Fruit fly (Drosophila melanogaster) whole organism, embryonic: ENCODE data around the gene Zwilch.

Experiments
- ATbp ChIP-seq: fragments of 200-800 bp; sonication (Bioruptor generic); optimal IDR thresholded peaks from 2 replicates; lab custom pipeline; 2017; ENCODE audit warnings: missing biosample characterization, mild to moderate bottlenecking, missing genetic modification characterization, missing genetic modification reagents
- Antp ChIP-seq: fragments of 200-800 bp; sonication (Bioruptor generic); optimal IDR thresholded peaks from 3 replicates; lab custom pipeline; 2016; ENCODE audit warnings: missing biosample characterization, missing genetic modification characterization
- Asciz ChIP-seq: fragments of 200-800 bp; sonication (Bioruptor generic); optimal IDR thresholded peaks from 2 replicates; lab custom pipeline; 2017; ENCODE audit warnings: missing biosample characterization, mild to moderate bottlenecking, missing genetic modification characterization, missing genetic modification reagents
- B-H1 ChIP-seq: fragments of 200-800 bp; sonication (Bioruptor generic); IDR thresholded peaks from 3 replicates; pipeline ENCODE4 v1.3.6; 2022; ENCODE audit warnings: missing biosample characterization, missing genetic modification characterization
- CG10565 ChIP-seq: fragments of 200-800 bp; sonication (Bioruptor generic); optimal IDR thresholded peaks from 3 replicates; lab custom pipeline; 2016; ENCODE audit warnings: missing biosample characterization, mild to moderate bottlenecking, missing genetic modification characterization
- CG10959 ChIP-seq: fragments of 200-800 bp; sonication (Bioruptor generic); IDR thresholded peaks from 2 replicates; pipeline ENCODE4 v1.3.6; 2022; ENCODE audit warnings: missing biosample characterization, missing genetic modification characterization
- CG11723 ChIP-seq: fragments of 200-800 bp; sonication (Bioruptor generic); optimal IDR thresholded peaks from 2 replicates; lab custom pipeline; 2017; ENCODE audit warnings: missing biosample characterization, mild to moderate bottlenecking, missing genetic modification characterization
- CG12219 ChIP-seq: fragments of 200-800 bp; sonication (Bioruptor generic); optimal IDR thresholded peaks from 3 replicates; lab custom pipeline; 2018; ENCODE audit warnings: missing biosample characterization, mild to moderate bottlenecking, missing genetic modification characterization
- CG13296 ChIP-seq: fragments of 200-800 bp; sonication (Bioruptor generic); optimal IDR thresholded peaks from 3 replicates; lab custom pipeline; 2018; ENCODE audit warnings: missing biosample characterization, mild to moderate bottlenecking, missing genetic modification characterization
- CG13424 ChIP-seq: fragments of 200-800 bp; sonication (Bioruptor generic); optimal IDR thresholded peaks from 2 replicates; lab custom pipeline; 2019; ENCODE audit warnings: missing biosample characterization, mild to moderate bottlenecking, missing genetic modification characterization, moderate library complexity
- CG13775 ChIP-seq: fragments of 200-800 bp; sonication (Bioruptor generic); optimal IDR thresholded peaks from 3 replicates; lab custom pipeline; 2017; ENCODE audit warnings: missing biosample characterization, mild to moderate bottlenecking, missing genetic modification characterization
- CG15514 ChIP-seq: fragments of 200-800 bp; sonication (Bioruptor generic); optimal IDR thresholded peaks from 3 replicates; lab custom pipeline; 2017; ENCODE audit warnings: missing biosample characterization, missing genetic modification characterization, mild to moderate bottlenecking, moderate library complexity, missing genetic modification reagents
- CG17568 ChIP-seq: fragments of 200-800 bp; sonication (Bioruptor generic); optimal IDR thresholded peaks from 2 replicates; lab custom pipeline; 2018; ENCODE audit warnings: missing biosample characterization, mild to moderate bottlenecking, missing genetic modification characterization, moderate library complexity
- CG17802 ChIP-seq: fragments of 200-800 bp; sonication (Bioruptor generic); optimal IDR thresholded peaks from 2 replicates; lab custom pipeline; 2018; ENCODE audit warnings: missing biosample characterization, mild to moderate bottlenecking, missing genetic modification characterization, moderate library complexity
- CG2129 ChIP-seq: fragments of 200-800 bp; sonication (Bioruptor generic); IDR thresholded peaks from 2 replicates; pipeline ENCODE4 v1.3.6; 2022; ENCODE audit warnings: missing biosample characterization, missing genetic modification characterization; ENCODE audit not compliant: partially characterized antibody
- CG3281 ChIP-seq: fragments of 200-800 bp; sonication (Bioruptor generic); optimal IDR thresholded peaks from 3 replicates; lab custom pipeline; 2017; ENCODE audit warnings: missing biosample characterization, mild to moderate bottlenecking, missing genetic modification characterization
- CG3407 ChIP-seq: fragments of 200-800 bp; sonication (Bioruptor generic); optimal IDR thresholded peaks from 2 replicates; lab custom pipeline; 2018; ENCODE audit warnings: missing biosample characterization, mild to moderate bottlenecking, missing genetic modification characterization
- CG3995 ChIP-seq: fragments of 200-800 bp; sonication (Bioruptor generic); optimal IDR thresholded peaks from 3 replicates; lab custom pipeline; 2016; ENCODE audit warnings: missing biosample characterization, missing genetic modification characterization
- CG42726 ChIP-seq: fragments of 200-800 bp; sonication (Bioruptor generic); IDR thresholded peaks from 2 replicates; pipeline ENCODE4 v1.3.6; 2022; ENCODE audit warnings: missing biosample characterization, missing genetic modification characterization; ENCODE audit not compliant: partially characterized antibody
- CG4854 ChIP-seq: fragments of 200-800 bp; sonication (Bioruptor generic); optimal IDR thresholded peaks from 2 replicates; lab custom pipeline; 2016; ENCODE audit warnings: missing biosample characterization, missing genetic modification characterization, inconsistent platforms
- CG7271 ChIP-seq: fragments of 200-800 bp; sonication (Bioruptor generic); optimal IDR thresholded peaks from 2 replicates; lab custom pipeline; 2018; ENCODE audit warnings: missing biosample characterization, mild to moderate bottlenecking, missing genetic modification characterization, moderate library complexity
- CG8281 ChIP-seq: fragments of 200-800 bp; sonication (Bioruptor generic); optimal IDR thresholded peaks from 2 replicates; lab custom pipeline; 2018; ENCODE audit warnings: missing biosample characterization, mild to moderate bottlenecking, missing genetic modification characterization, moderate library complexity
- CG9932 ChIP-seq: fragments of 200-800 bp; sonication (Bioruptor generic); IDR thresholded peaks from 2 replicates; pipeline ENCODE4 v1.3.6; 2022; ENCODE audit warnings: missing biosample characterization, missing genetic modification characterization
- CrebB ChIP-seq: fragments of 200-800 bp; sonication (Bioruptor generic); optimal IDR thresholded peaks from 3 replicates; lab custom pipeline; 2018; ENCODE audit warnings: missing biosample characterization, mild to moderate bottlenecking, missing genetic modification characterization
- Drgx ChIP-seq: fragments of 200-800 bp; sonication (Bioruptor generic); IDR thresholded peaks from 2 replicates; pipeline ENCODE4 v1.3.6; 2022; ENCODE audit warnings: missing biosample characterization, missing genetic modification characterization
- Fer2 ChIP-seq: fragments of 200-800 bp; sonication (Bioruptor generic); optimal IDR thresholded peaks from 2 replicates; lab custom pipeline; 2018; ENCODE audit warnings: missing biosample characterization, mild to moderate bottlenecking, missing genetic modification characterization, moderate library complexity
- Fer3 ChIP-seq: fragments of 200-800 bp; sonication (Bioruptor generic); optimal IDR thresholded peaks from 2 replicates; lab custom pipeline; 2018; ENCODE audit warnings: missing biosample characterization, mild to moderate bottlenecking, missing genetic modification characterization, moderate library complexity
- Meics ChIP-seq: fragments of 200-800 bp; sonication (Bioruptor generic); optimal IDR thresholded peaks from 2 replicates; lab custom pipeline; 2017; ENCODE audit warnings: missing biosample characterization, mild to moderate bottlenecking, missing genetic modification characterization
- Pdp1 ChIP-seq, 2 experiments: fragments of 200-800 bp; sonication (Bioruptor generic); optimal IDR thresholded peaks; 3 replicates each; lab custom pipeline; 2016; ENCODE audit warnings: missing biosample characterization in 2 of 2, missing genetic modification characterization in 2 of 2, mild to moderate bottlenecking in 1 of 2, moderate library complexity in 1 of 2
- Sox102F ChIP-seq: fragments of 200-800 bp; sonication (Bioruptor generic); optimal IDR thresholded peaks from 2 replicates; lab custom pipeline; 2018; ENCODE audit warnings: missing biosample characterization, mild to moderate bottlenecking, missing genetic modification characterization, moderate library complexity
- YL-1 ChIP-seq: fragments of 200-800 bp; sonication (Bioruptor generic); optimal IDR thresholded peaks from 3 replicates; lab custom pipeline; 2017; ENCODE audit warnings: missing biosample characterization, mild to moderate bottlenecking, missing genetic modification characterization
- cas ChIP-seq: fragments of 200-800 bp; sonication (Bioruptor generic); IDR thresholded peaks from 2 replicates; pipeline ENCODE4 v1.3.6; 2022; ENCODE audit warnings: missing biosample characterization, missing genetic modification characterization
- ci ChIP-seq: fragments of 200-800 bp; sonication (Bioruptor generic); IDR thresholded peaks from 3 replicates; pipeline ENCODE4 v1.3.6; 2022; ENCODE audit warnings: missing biosample characterization, missing genetic modification characterization
- crp ChIP-seq, 2 experiments: fragments of 200-800 bp; sonication (Bioruptor generic); optimal IDR thresholded peaks; 2 replicates in 1 of 2; 3 replicates in 1 of 2; lab custom pipeline; 2017; ENCODE audit warnings: missing biosample characterization in 2 of 2, missing genetic modification characterization in 2 of 2, mild to moderate bottlenecking in 1 of 2, moderate library complexity in 1 of 2
- dan ChIP-seq: fragments of 200-800 bp; sonication (Bioruptor generic); IDR thresholded peaks from 2 replicates; pipeline ENCODE4 v1.3.6; 2022; ENCODE audit warnings: missing biosample characterization, missing genetic modification characterization
- dati ChIP-seq: fragments of 200-800 bp; sonication (Bioruptor generic); IDR thresholded peaks from 2 replicates; pipeline ENCODE4 v1.3.6; 2022; ENCODE audit warnings: missing biosample characterization, missing genetic modification characterization
- disco-r ChIP-seq: fragments of 200-800 bp; sonication (Bioruptor generic); optimal IDR thresholded peaks from 2 replicates; lab custom pipeline; 2016; ENCODE audit warnings: missing biosample characterization, missing genetic modification characterization
- dmrt99B ChIP-seq: fragments of 200-800 bp; sonication (Bioruptor generic); optimal IDR thresholded peaks from 2 replicates; lab custom pipeline; 2018; ENCODE audit warnings: missing biosample characterization, mild to moderate bottlenecking, missing genetic modification characterization, moderate library complexity
- emc ChIP-seq: fragments of 200-800 bp; sonication (Bioruptor generic); optimal IDR thresholded peaks from 2 replicates; lab custom pipeline; 2016; ENCODE audit warnings: missing biosample characterization, missing genetic modification characterization
- ems ChIP-seq: fragments of 200-800 bp; sonication (Bioruptor generic); optimal IDR thresholded peaks from 3 replicates; lab custom pipeline; 2016; ENCODE audit warnings: missing biosample characterization, missing genetic modification characterization
- gsb-n ChIP-seq: fragments of 200-800 bp; sonication (Bioruptor generic); optimal IDR thresholded peaks from 3 replicates; lab custom pipeline; 2018; ENCODE audit warnings: missing biosample characterization, mild to moderate bottlenecking, missing genetic modification characterization
- otp ChIP-seq: fragments of 200-800 bp; sonication (Bioruptor generic); IDR thresholded peaks from 3 replicates; pipeline ENCODE4, ENCODE4 v1.3.6; 2022; ENCODE audit warnings: missing biosample characterization, missing genetic modification characterization
- pros ChIP-seq: fragments of 200-800 bp; sonication (Bioruptor generic); optimal IDR thresholded peaks from 3 replicates; lab custom pipeline; 2019; ENCODE audit warnings: missing biosample characterization, mild to moderate bottlenecking, missing genetic modification characterization, moderate library complexity
- schlank ChIP-seq: fragments of 200-800 bp; sonication (Bioruptor generic); optimal IDR thresholded peaks from 2 replicates; lab custom pipeline; 2018; ENCODE audit warnings: missing biosample characterization, mild to moderate bottlenecking, missing genetic modification characterization
- sob ChIP-seq: fragments of 200-800 bp; sonication (Bioruptor generic); IDR thresholded peaks from 2 replicates; pipeline ENCODE4 v1.3.6; 2022; ENCODE audit warnings: missing biosample characterization, missing genetic modification characterization
- trem ChIP-seq: fragments of 200-800 bp; optimal IDR thresholded peaks from 3 replicates; lab custom pipeline; 2019; ENCODE audit warnings: missing biosample characterization, mild to moderate bottlenecking, missing genetic modification characterization, moderate library complexity
- vfl ChIP-seq: fragments of 200-800 bp; sonication (Bioruptor generic); optimal IDR thresholded peaks from 2 replicates; lab custom pipeline; 2016; ENCODE audit warnings: missing biosample characterization, missing genetic modification characterization
- wdn ChIP-seq: fragments of 200-800 bp; sonication (Bioruptor generic); IDR thresholded peaks from 2 replicates; pipeline ENCODE4 v1.3.6; 2022; ENCODE audit warnings: missing biosample characterization, missing genetic modification characterization

Zwilch gene

dm6 chr3R:31243079-31243668, 30.0 kb upstream of the Zwilch start (continued):
- TF ChIP-seq dmrt99B (peak; percentile 12), ci (0 out of 3 replicates have a peak, but pooled peaks have one; percentile 25), dati (GFP tag; lab: Robert Waterston, UW) (no peak), Fer3 (no peak), CG3407 (GFP tag; lab: Kevin White, UChicago) (no peak), CG9932 (GFP tag; lab: Robert Waterston, UW) (no peak), CG13424 (no peak), otp (GFP tag; lab: Robert Waterston, UW) (no peak), Drgx (GFP tag; lab: Robert Waterston, UW) (peak; percentile 68), YL-1 (GFP tag; lab: Kevin White, UChicago) (no peak), ATbp (GFP tag; lab: Kevin White, UChicago) (no peak), CG15514 (GFP tag; lab: Kevin White, UChicago) (no peak), CG17568 (GFP tag; lab: Kevin White, UChicago) (no peak)

dm6 chr3R:31241109-31241508, 27.9 kb upstream of the Zwilch start:
- TF ChIP-seq CG2129 (no peak), B-H1 (GFP tag; lab: Robert Waterston, UW) (no peak), CG10959 (GFP tag; lab: Robert Waterston, UW) (no peak), vfl (GFP tag; lab: Kevin White, UChicago) (no peak), CrebB (tag; lab: Kevin White, UChicago) (no peak), otp (GFP tag; lab: Robert Waterston, UW) (0 out of 3 replicates have a peak, but pooled peaks have one; percentile 25), sob (GFP tag; lab: Robert Waterston, UW) (no peak), dmrt99B (peak; percentile 17), CG3995 (GFP tag; lab: Kevin White, UChicago) (no peak), Meics (GFP tag; lab: Kevin White, UChicago) (no peak), CG8281 (tag; lab: Kevin White, UChicago) (peak; percentile 59), dan (GFP tag; lab: Robert Waterston, UW) (no peak), CG42726 (GFP tag; lab: Robert Waterston, UW) (no peak), CG13296 (GFP tag; lab: Kevin White, UChicago) (no peak), CG4854 (no peak), CG3407 (GFP tag; lab: Kevin White, UChicago) (peak; percentile 2), CG17802 (tag; lab: Kevin White, UChicago) (no peak), Asciz (GFP tag; lab: Kevin White, UChicago) (peak; percentile 26), crp (GFP tag; optimal IDR thresholded peaks at IDR 0.05; lab: Kevin White, UChicago) (no peak), CG13424 (no peak), pros (peak; percentile 63), Fer2 (tag; lab: Kevin White, UChicago) (no peak), gsb-n (no peak), CG11723 (GFP tag; lab: Kevin White, UChicago) (no peak), Antp (GFP tag; lab: Kevin White, UChicago) (no peak), Pdp1 (GFP tag; optimal IDR thresholded peaks at IDR 0.05; lab: Kevin White, UChicago) (peak in 1 of 2 experiments; percentile 18), wdn (GFP tag; lab: Robert Waterston, UW) (no peak), trem (no peak), Sox102F (GFP tag; lab: Kevin White, UChicago) (peak; percentile 16), CG3281 (GFP tag; lab: Kevin White, UChicago) (no peak), emc (GFP tag; lab: Kevin White, UChicago) (no peak), CG10565 (GFP tag; lab: Kevin White, UChicago) (no peak), cas (GFP tag; lab: Robert Waterston, UW) (no peak), CG7271 (no peak), CG12219 (no peak), schlank (tag; lab: Kevin White, UChicago) (no peak), ems (no peak), CG13775 (GFP tag; lab: Kevin White, UChicago) (no peak), disco-r (GFP tag; lab: Kevin White, UChicago) (no peak)
